Worm (Caenorhabditis elegans) whole organism, L3 larva: Measurements from ENCODE around the gene sod-5.
A peak's percentile ranks its signal among the peaks of the same experiment; 100 is the strongest.

Experiments
- R02D3.7 ChIP-seq: fragments of 150-350 bp; optimal IDR thresholded peaks from 2 replicates; lab custom pipeline; 2014; ENCODE audit warnings: missing biosample characterization, missing genetic modification characterization
- ZK546.5 ChIP-seq: sonication (generic microtip); optimal IDR thresholded peaks from 2 replicates; lab custom pipeline; 2017; ENCODE audit warnings: missing biosample characterization, missing genetic modification characterization
- aly-2 ChIP-seq: fragments of 150-350 bp; optimal IDR thresholded peaks from 2 replicates; lab custom pipeline; 2014; ENCODE audit warnings: missing biosample characterization, missing genetic modification characterization
- ama-1 ChIP-seq: fragments of 150-350 bp; optimal IDR thresholded peaks from 2 replicates; lab custom pipeline; 2018
- ceh-16 ChIP-seq: sonication (generic microtip); optimal IDR thresholded peaks from 2 replicates; lab custom pipeline; 2017; ENCODE audit warnings: missing biosample characterization, missing genetic modification characterization
- ceh-28 ChIP-seq: fragments of 150-350 bp; optimal IDR thresholded peaks from 2 replicates; lab custom pipeline; 2014; ENCODE audit warnings: missing biosample characterization, missing genetic modification reagents, missing genetic modification characterization
- ceh-82 ChIP-seq: fragments of 150-350 bp; optimal IDR thresholded peaks from 2 replicates; lab custom pipeline; 2014; ENCODE audit warnings: missing biosample characterization, missing genetic modification characterization
- ceh-9 ChIP-seq: sonication (generic microtip); optimal IDR thresholded peaks from 2 replicates; lab custom pipeline; 2018; ENCODE audit warnings: missing biosample characterization, missing genetic modification characterization
- daf-12 ChIP-seq: fragments of 150-350 bp; optimal IDR thresholded peaks from 2 replicates; lab custom pipeline; 2014; ENCODE audit warnings: missing biosample characterization, missing genetic modification reagents, missing genetic modification characterization
- egl-27 ChIP-seq: sonication (generic microtip); optimal IDR thresholded peaks from 4 replicates; lab custom pipeline; 2017; ENCODE audit warnings: missing biosample characterization, missing genetic modification reagents, missing genetic modification characterization
- egl-5 ChIP-seq: fragments of 150-350 bp; optimal IDR thresholded peaks from 2 replicates; lab custom pipeline; 2017; ENCODE audit warnings: missing biosample characterization, missing genetic modification reagents, missing genetic modification characterization, inconsistent platforms
- elt-1 ChIP-seq: fragments of 150-350 bp; optimal IDR thresholded peaks from 2 replicates; lab custom pipeline; 2014; ENCODE audit warnings: missing biosample characterization, missing genetic modification characterization
- elt-2 ChIP-seq: sonication (generic microtip); optimal IDR thresholded peaks from 2 replicates; lab custom pipeline; 2016; ENCODE audit warnings: missing genetic modification reagents, mild to moderate bottlenecking, missing genetic modification characterization, missing compliant biosample characterization
- elt-3 ChIP-seq, 3 experiments: fragments of 150-350 bp in 1 of 3; sonication (generic microtip) in 2 of 3; optimal IDR thresholded peaks; 2 replicates in 2 of 3; 4 replicates in 1 of 3; lab custom pipeline; 2014 to 2017; ENCODE audit warnings: missing biosample characterization in 3 of 3, missing genetic modification characterization in 3 of 3
- eor-1 ChIP-seq, 2 experiments: fragments of 150-350 bp; optimal IDR thresholded peaks; 2 replicates each; lab custom pipeline; 2014 to 2018; ENCODE audit warnings: missing biosample characterization in 2 of 2, missing genetic modification characterization in 2 of 2
- fkh-10 ChIP-seq: sonication (generic microtip); optimal IDR thresholded peaks from 2 replicates; lab custom pipeline; 2017; ENCODE audit warnings: missing biosample characterization, missing genetic modification reagents, missing genetic modification characterization
- fkh-2 ChIP-seq: fragments of 150-350 bp; optimal IDR thresholded peaks from 2 replicates; lab custom pipeline; 2014; ENCODE audit warnings: missing biosample characterization, missing genetic modification reagents, missing genetic modification characterization
- fos-1 ChIP-seq: fragments of 150-350 bp; optimal IDR thresholded peaks from 2 replicates; lab custom pipeline; 2014; ENCODE audit warnings: missing biosample characterization, missing genetic modification characterization
- hmg-11 ChIP-seq: sonication (generic microtip); optimal IDR thresholded peaks from 2 replicates; lab custom pipeline; 2016; ENCODE audit warnings: missing genetic modification characterization, missing compliant biosample characterization
- lin-15B ChIP-seq: fragments of 150-350 bp; optimal IDR thresholded peaks from 2 replicates; lab custom pipeline; 2014; ENCODE audit warnings: missing biosample characterization, missing genetic modification characterization
- lsy-12 ChIP-seq: sonication (generic microtip); optimal IDR thresholded peaks from 2 replicates; lab custom pipeline; 2016; ENCODE audit warnings: mild to moderate bottlenecking, missing genetic modification characterization, missing compliant biosample characterization
- mdl-1 ChIP-seq: fragments of 150-350 bp; optimal IDR thresholded peaks from 2 replicates; lab custom pipeline; 2014; ENCODE audit warnings: missing biosample characterization, missing genetic modification characterization
- nfya-1 ChIP-seq: sonication (generic microtip); optimal IDR thresholded peaks from 2 replicates; lab custom pipeline; 2017; ENCODE audit warnings: missing genetic modification characterization, mild to moderate bottlenecking, missing compliant biosample characterization, antibody characterized with exemption, moderate library complexity; ENCODE audit not compliant: insufficient read depth
- nhr-12 ChIP-seq: fragments of 150-350 bp; optimal IDR thresholded peaks from 2 replicates; lab custom pipeline; 2014; ENCODE audit warnings: missing biosample characterization, missing genetic modification characterization
- nhr-23 ChIP-seq: fragments of 150-350 bp; optimal IDR thresholded peaks from 2 replicates; lab custom pipeline; 2014; ENCODE audit warnings: missing biosample characterization, missing genetic modification reagents, missing genetic modification characterization
- nhr-237 ChIP-seq: fragments of 150-350 bp; optimal IDR thresholded peaks from 2 replicates; lab custom pipeline; 2014; ENCODE audit warnings: missing biosample characterization, missing genetic modification characterization
- nhr-28 ChIP-seq: fragments of 150-350 bp; optimal IDR thresholded peaks from 2 replicates; lab custom pipeline; 2014; ENCODE audit warnings: missing biosample characterization, missing genetic modification characterization
- nhr-43 ChIP-seq: sonication (generic microtip); optimal IDR thresholded peaks from 2 replicates; lab custom pipeline; 2016; ENCODE audit warnings: mild to moderate bottlenecking, missing genetic modification characterization, missing compliant biosample characterization; ENCODE audit not compliant: poor library complexity, severe bottlenecking
- nhr-67 ChIP-seq: fragments of 150-350 bp; optimal IDR thresholded peaks from 2 replicates; lab custom pipeline; 2014; ENCODE audit warnings: missing biosample characterization, missing genetic modification characterization
- nhr-76 ChIP-seq: fragments of 150-350 bp; sonication (generic microtip); optimal IDR thresholded peaks from 5 replicates; lab custom pipeline; 2014; ENCODE audit warnings: missing biosample characterization, missing genetic modification characterization
- nhr-77 ChIP-seq: fragments of 150-350 bp; optimal IDR thresholded peaks from 2 replicates; lab custom pipeline; 2014; ENCODE audit warnings: missing biosample characterization, missing genetic modification characterization
- pha-4 ChIP-seq: fragments of 150-350 bp; optimal IDR thresholded peaks from 2 replicates; lab custom pipeline; 2014; ENCODE audit warnings: missing biosample characterization, missing genetic modification reagents, missing genetic modification characterization
- pqm-1 ChIP-seq: fragments of 150-350 bp; optimal IDR thresholded peaks from 2 replicates; lab custom pipeline; 2017; ENCODE audit warnings: missing biosample characterization, missing genetic modification characterization, inconsistent platforms
- sea-2 ChIP-seq: fragments of 150-350 bp; sonication (generic microtip); optimal IDR thresholded peaks from 4 replicates; lab custom pipeline; 2014; ENCODE audit warnings: missing biosample characterization, missing genetic modification reagents, missing genetic modification characterization
- skn-1 ChIP-seq: fragments of 150-350 bp; optimal IDR thresholded peaks from 2 replicates; lab custom pipeline; 2014; ENCODE audit warnings: missing biosample characterization, missing genetic modification characterization
- tbx-2 ChIP-seq: sonication (generic microtip); optimal IDR thresholded peaks from 2 replicates; lab custom pipeline; 2016; ENCODE audit warnings: mild to moderate bottlenecking, missing genetic modification characterization, missing compliant biosample characterization
- unc-39 ChIP-seq: sonication (generic microtip); optimal IDR thresholded peaks from 4 replicates; lab custom pipeline; 2017; ENCODE audit warnings: missing biosample characterization, missing genetic modification characterization
- unc-62 ChIP-seq: fragments of 150-350 bp; sonication (generic microtip); optimal IDR thresholded peaks from 4 replicates; lab custom pipeline; 2014; ENCODE audit warnings: missing biosample characterization, missing genetic modification reagents, missing genetic modification characterization
- zag-1 ChIP-seq: fragments of 150-350 bp; optimal IDR thresholded peaks from 2 replicates; lab custom pipeline; 2014; ENCODE audit warnings: missing biosample characterization, missing genetic modification characterization
- ztf-11 ChIP-seq: fragments of 150-350 bp; optimal IDR thresholded peaks from 2 replicates; lab custom pipeline; 2014; ENCODE audit warnings: missing biosample characterization, missing genetic modification characterization

sod-5 gene

DNA sequence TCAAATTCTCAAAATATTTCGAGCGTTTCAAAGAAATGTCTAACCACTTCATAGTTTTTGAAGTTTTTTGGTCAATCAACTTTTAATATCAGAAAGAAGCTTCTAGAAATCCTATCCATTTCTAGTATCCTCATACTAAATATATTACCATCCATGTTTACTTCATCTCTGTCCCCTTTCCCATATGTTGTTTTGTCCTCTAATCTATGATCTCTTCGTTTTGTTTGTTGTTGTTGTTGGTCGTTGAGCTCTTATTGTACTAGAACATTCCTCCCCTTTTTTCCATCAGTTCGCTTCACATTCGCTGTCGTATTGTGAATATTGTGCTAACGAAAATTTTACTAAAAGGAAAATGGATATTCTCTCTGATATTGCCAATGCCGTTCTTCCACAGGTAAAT lies at the start of gene sod-5:
sod-5 (plus strand) TSS at position 301 of the 400 bp plus-strand sequence.
- TF ChIP-seq unc-62 (no peak), hmg-11 (tag; lab: Kevin White, UChicago) (no peak), sea-2 (GFP tag; lab: Kevin White, UChicago) (no peak), ceh-16 (tag; lab: Kevin White, UChicago) (no peak), nhr-12 (no peak), fkh-2 (tag; lab: Kevin White, UChicago) (no peak), mdl-1 (tag; lab: Kevin White, UChicago) (no peak), skn-1 (tag; lab: Kevin White, UChicago) (no peak), egl-27 (tag; lab: Kevin White, UChicago) (no peak), elt-3 (tag; optimal IDR thresholded peaks at IDR 0.05; lab: Kevin White, UChicago) (no peak), eor-1 (tag; optimal IDR thresholded peaks at IDR 0.05; lab: Kevin White, UChicago) (no peak), lin-15B (tag; lab: Kevin White, UChicago) (no peak), elt-2 (tag; lab: Kevin White, UChicago) (no peak), ceh-9 (no peak)

DNA sequence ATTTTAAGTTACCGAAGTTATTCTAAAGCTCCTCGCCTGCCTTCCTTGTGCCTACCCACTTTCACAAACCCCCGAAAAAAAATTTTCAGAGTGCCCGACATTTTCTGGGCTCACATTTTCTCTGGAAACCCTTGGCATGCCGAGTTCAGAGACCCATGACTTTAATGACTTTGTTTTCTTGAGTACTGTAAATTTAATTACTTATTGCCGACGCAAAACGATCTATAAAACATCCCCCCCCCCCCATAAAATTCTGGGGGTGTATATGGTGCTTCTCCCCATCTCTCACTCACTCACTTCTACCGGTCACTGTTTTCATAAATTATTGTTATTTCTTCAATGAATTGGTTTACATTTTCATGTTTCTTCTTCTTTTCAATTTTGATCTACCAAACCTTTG lies 49.5 kb upstream of the sod-5 start, which contains the start of gene try-9:
try-9 (plus strand) TSS at position 301 of the 400 bp plus-strand sequence.
- no peak for TF ChIP-seq nfya-1
- TF ChIP-seq zag-1 (tag; lab: Kevin White, UChicago), result no peak
- no peak for TF ChIP-seq nhr-23 (tag; lab: Kevin White, UChicago)
- no peak for TF ChIP-seq nhr-28 (tag; lab: Kevin White, UChicago)
- TF ChIP-seq nhr-67 (tag; lab: Kevin White, UChicago), result no peak
- TF ChIP-seq ZK546.5, result no peak
- no peak for TF ChIP-seq mdl-1 (tag; lab: Kevin White, UChicago)
- TF ChIP-seq pqm-1 (tag; lab: Kevin White, UChicago), result no peak
- TF ChIP-seq unc-39 (tag; lab: Kevin White, UChicago), result no peak
- no peak for TF ChIP-seq nhr-237

DNA sequence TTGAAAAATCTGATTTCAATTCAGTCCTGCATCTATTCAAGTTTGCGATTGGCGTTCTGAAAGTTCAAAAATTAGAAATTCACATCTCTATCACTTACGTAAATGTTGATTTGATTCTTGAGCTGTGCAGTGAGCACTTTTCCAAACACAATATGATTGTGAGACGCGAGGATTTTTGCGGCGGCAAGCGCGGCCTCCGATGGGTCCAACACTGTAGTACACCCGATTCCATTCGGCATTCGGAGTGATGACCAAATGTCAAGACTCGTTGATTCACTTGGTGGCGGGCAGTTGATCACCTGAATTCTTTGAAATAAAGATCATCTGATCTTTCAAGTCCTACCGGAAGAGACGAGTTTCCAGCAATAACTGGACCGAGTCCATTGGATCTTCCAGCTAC lies 47.7 kb upstream of the sod-5 start:
- TF ChIP-seq pqm-1 (tag; lab: Kevin White, UChicago), result no peak
- TF ChIP-seq ZK546.5, result no peak
- no peak for TF ChIP-seq skn-1 (tag; lab: Kevin White, UChicago)
- TF ChIP-seq unc-39 (tag; lab: Kevin White, UChicago), result no peak
- TF ChIP-seq R02D3.7 (tag; lab: Kevin White, UChicago), result no peak
- no peak for TF ChIP-seq fos-1 (tag; lab: Kevin White, UChicago)
- TF ChIP-seq sea-2 (GFP tag; lab: Kevin White, UChicago), result no peak
- TF ChIP-seq nhr-12, result no peak
- no peak for TF ChIP-seq ceh-28
- no peak for TF ChIP-seq pha-4 (tag; lab: Kevin White, UChicago)
- no peak for TF ChIP-seq elt-3 (tag; optimal IDR thresholded peaks at IDR 0.05; lab: Kevin White, UChicago)
- no peak for TF ChIP-seq aly-2 (tag; lab: Kevin White, UChicago)
- TF ChIP-seq lsy-12 (tag; lab: Kevin White, UChicago), result no peak
- no peak for TF ChIP-seq nhr-77
- TF ChIP-seq hmg-11 (tag; lab: Kevin White, UChicago), result no peak
- no peak for TF ChIP-seq egl-5 (tag; lab: Kevin White, UChicago)
- TF ChIP-seq, all 47 proteins: peak for 0

DNA sequence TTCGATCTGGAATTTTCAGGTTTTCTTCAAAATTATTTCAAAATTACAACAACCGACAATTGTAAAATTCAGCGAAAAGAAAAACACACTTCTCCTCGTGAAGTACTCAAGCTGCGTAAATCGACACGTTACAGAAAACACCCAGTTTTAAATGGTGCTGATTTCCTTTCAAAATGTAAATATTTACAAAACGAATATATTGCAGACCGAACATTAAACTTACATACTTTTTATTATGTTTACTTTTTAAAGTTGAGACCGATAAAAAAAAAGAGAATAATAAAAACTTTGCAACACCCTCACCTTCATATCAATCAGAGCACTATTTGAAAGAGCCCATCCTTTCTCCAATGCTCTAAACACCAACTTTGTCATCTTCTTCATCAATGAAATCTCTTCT lies 46.6 kb upstream of the sod-5 start:
- TF ChIP-seq nhr-43 (tag; lab: Kevin White, UChicago) (no peak), lsy-12 (tag; lab: Kevin White, UChicago) (no peak), tbx-2 (tag; lab: Kevin White, UChicago) (no peak), pqm-1 (tag; lab: Kevin White, UChicago) (no peak), elt-2 (tag; lab: Kevin White, UChicago) (peak; percentile 0), pha-4 (tag; lab: Kevin White, UChicago) (peak; percentile 78)

DNA sequence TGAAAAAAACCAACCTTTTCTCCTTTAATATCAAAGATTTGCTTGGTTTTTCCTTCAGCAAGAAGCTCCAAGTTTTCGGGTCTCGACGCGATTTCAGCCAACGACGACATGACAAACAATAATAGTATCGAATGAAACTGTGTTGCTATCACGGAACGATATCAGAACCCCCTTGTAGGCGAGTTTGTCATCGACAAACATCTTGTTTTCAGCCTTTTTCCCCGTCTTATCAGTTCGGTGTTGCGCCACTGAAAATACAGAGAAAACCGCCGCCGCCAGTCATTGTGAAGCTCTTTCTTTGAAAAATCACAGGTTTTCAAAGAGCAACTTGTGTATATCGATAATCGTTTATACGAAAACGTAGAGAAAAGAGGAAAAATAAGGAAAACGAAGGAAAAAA lies 45.0 kb upstream of the sod-5 start, which contains the start of gene paic-1:
paic-1 (minus strand) TSS at position 120 of the 400 bp plus-strand sequence.
- TF ChIP-seq nhr-77 (no peak), elt-1 (tag; lab: Kevin White, UChicago) (no peak), daf-12 (tag; lab: Kevin White, UChicago) (no peak), fos-1 (tag; lab: Kevin White, UChicago) (no peak), egl-5 (tag; lab: Kevin White, UChicago) (no peak), fkh-10 (GFP tag; lab: Kevin White, UChicago) (no peak), ztf-11 (no peak), skn-1 (tag; lab: Kevin White, UChicago) (peak; percentile 21), nhr-67 (tag; lab: Kevin White, UChicago) (no peak), nhr-43 (tag; lab: Kevin White, UChicago) (peak; percentile 21), ama-1 (peak; percentile 82), ceh-9 (no peak), elt-2 (tag; lab: Kevin White, UChicago) (peak; percentile 80), nhr-76 (no peak), pqm-1 (tag; lab: Kevin White, UChicago) (peak; percentile 32), pha-4 (tag; lab: Kevin White, UChicago) (peak; percentile 24), mdl-1 (tag; lab: Kevin White, UChicago) (no peak), nfya-1 (no peak), ceh-82 (no peak)
